Fruit fly (Drosophila melanogaster) whole organism, embryonic: ENCODE data around the gene Ppm1.

Source experiments
- B-H1 ChIP-seq: fragments of 200-800 bp; sonication (Bioruptor generic); IDR thresholded peaks from 3 replicates; pipeline ENCODE4 v1.3.6; 2022; ENCODE audit warnings: missing biosample characterization, missing genetic modification characterization
- CG10267 ChIP-seq: fragments of 200-800 bp; sonication (Bioruptor generic); optimal IDR thresholded peaks from 2 replicates; lab custom pipeline; 2018; ENCODE audit warnings: missing biosample characterization, mild to moderate bottlenecking, missing genetic modification characterization, moderate library complexity
- CG10543 ChIP-seq: fragments of 200-800 bp; sonication (Bioruptor generic); optimal IDR thresholded peaks from 3 replicates; lab custom pipeline; 2017; ENCODE audit warnings: missing biosample characterization, mild to moderate bottlenecking, missing genetic modification characterization, moderate library complexity
- CG12236 ChIP-seq: fragments of 200-800 bp; sonication (Bioruptor generic); optimal IDR thresholded peaks from 2 replicates; lab custom pipeline; 2016; ENCODE audit warnings: missing biosample characterization, missing genetic modification characterization
- CG13287 ChIP-seq: fragments of 200-800 bp; sonication (Bioruptor generic); IDR thresholded peaks from 2 replicates; pipeline ENCODE4 v1.3.6; 2022; ENCODE audit warnings: missing biosample characterization, missing genetic modification characterization; ENCODE audit not compliant: partially characterized antibody
- CG14710 ChIP-seq: fragments of 200-800 bp; sonication (Bioruptor generic); optimal IDR thresholded peaks from 3 replicates; lab custom pipeline; 2019; ENCODE audit warnings: missing biosample characterization, mild to moderate bottlenecking, missing genetic modification characterization, moderate library complexity
- CG15011 ChIP-seq: fragments of 200-800 bp; sonication (Bioruptor generic); optimal IDR thresholded peaks from 3 replicates; lab custom pipeline; 2018; ENCODE audit warnings: missing biosample characterization, mild to moderate bottlenecking, missing genetic modification characterization
- CG15696 ChIP-seq: fragments of 200-800 bp; sonication (Bioruptor generic); optimal IDR thresholded peaks from 2 replicates; lab custom pipeline; 2019; ENCODE audit warnings: missing biosample characterization, mild to moderate bottlenecking, missing genetic modification characterization, moderate library complexity
- CG17328 ChIP-seq: fragments of 200-800 bp; sonication (Bioruptor generic); IDR thresholded peaks from 2 replicates; pipeline ENCODE4 v1.3.6; 2022; ENCODE audit warnings: missing biosample characterization, missing genetic modification characterization
- CG30020 ChIP-seq: fragments of 200-800 bp; optimal IDR thresholded peaks from 2 replicates; lab custom pipeline; 2019; ENCODE audit warnings: missing biosample characterization, mild to moderate bottlenecking, missing genetic modification characterization, moderate library complexity
- CG3163 ChIP-seq: fragments of 200-800 bp; sonication (Bioruptor generic); optimal IDR thresholded peaks from 3 replicates; lab custom pipeline; 2016; ENCODE audit warnings: missing biosample characterization, missing genetic modification characterization
- CG6254 ChIP-seq: fragments of 200-800 bp; sonication (Bioruptor generic); optimal IDR thresholded peaks from 3 replicates; lab custom pipeline; 2017; ENCODE audit warnings: mild to moderate bottlenecking, missing biosample characterization, missing genetic modification reagents, missing genetic modification characterization
- CG7271 ChIP-seq: fragments of 200-800 bp; sonication (Bioruptor generic); optimal IDR thresholded peaks from 2 replicates; lab custom pipeline; 2018; ENCODE audit warnings: missing biosample characterization, mild to moderate bottlenecking, missing genetic modification characterization, moderate library complexity
- CG7357 ChIP-seq: fragments of 200-800 bp; sonication (Bioruptor generic); IDR thresholded peaks from 3 replicates; pipeline ENCODE4 v1.3.6; 2022; ENCODE audit warnings: missing biosample characterization, missing genetic modification characterization
- CG7556 ChIP-seq: fragments of 200-800 bp; sonication (Bioruptor generic); optimal IDR thresholded peaks from 2 replicates; lab custom pipeline; 2017; ENCODE audit warnings: missing biosample characterization, mild to moderate bottlenecking, missing genetic modification characterization
- CG7745 ChIP-seq: fragments of 200-800 bp; sonication (Bioruptor generic); optimal IDR thresholded peaks from 2 replicates; lab custom pipeline; 2018; ENCODE audit warnings: missing biosample characterization, mild to moderate bottlenecking, missing genetic modification characterization, moderate library complexity
- CG8281 ChIP-seq: fragments of 200-800 bp; sonication (Bioruptor generic); optimal IDR thresholded peaks from 2 replicates; lab custom pipeline; 2018; ENCODE audit warnings: missing biosample characterization, mild to moderate bottlenecking, missing genetic modification characterization, moderate library complexity
- CG8388 ChIP-seq: fragments of 200-800 bp; sonication (Bioruptor generic); optimal IDR thresholded peaks from 2 replicates; lab custom pipeline; 2019; ENCODE audit warnings: missing biosample characterization, mild to moderate bottlenecking, missing genetic modification characterization, moderate library complexity
- CG8478 ChIP-seq: fragments of >200 bp; optimal IDR thresholded peaks from 2 replicates; lab custom pipeline; 2018
- CG8765 ChIP-seq: fragments of 200-800 bp; sonication (Bioruptor generic); IDR thresholded peaks from 2 replicates; pipeline ENCODE4 v1.3.6; 2022; ENCODE audit warnings: missing biosample characterization, missing genetic modification characterization
- Camta ChIP-seq: fragments of 200-800 bp; sonication (Bioruptor generic); optimal IDR thresholded peaks from 2 replicates; lab custom pipeline; 2016; ENCODE audit warnings: missing biosample characterization, missing genetic modification characterization
- Dref ChIP-seq: fragments of 200-800 bp; sonication (Bioruptor generic); IDR thresholded peaks from 2 replicates; pipeline ENCODE4 v1.3.6; 2022; ENCODE audit warnings: missing biosample characterization, missing genetic modification characterization
- HLHmδ ChIP-seq: fragments of 200-800 bp; sonication (Bioruptor generic); optimal IDR thresholded peaks from 2 replicates; lab custom pipeline; 2018; ENCODE audit warnings: missing biosample characterization, mild to moderate bottlenecking, missing genetic modification characterization, moderate library complexity
- Hand ChIP-seq: fragments of 200-800 bp; sonication (Bioruptor generic); optimal IDR thresholded peaks from 2 replicates; lab custom pipeline; 2017; ENCODE audit warnings: mild to moderate bottlenecking, missing biosample characterization, missing genetic modification reagents, missing genetic modification characterization
- Hey ChIP-seq: fragments of 200-800 bp; sonication (Bioruptor generic); optimal IDR thresholded peaks from 3 replicates; lab custom pipeline; 2018; ENCODE audit warnings: missing biosample characterization, mild to moderate bottlenecking, missing genetic modification characterization
- Hr51 ChIP-seq, 2 experiments: fragments of 200-800 bp; sonication (Bioruptor generic); optimal IDR thresholded peaks; 2 replicates in 1 of 2; 3 replicates in 1 of 2; lab custom pipeline; 2016 to 2018; ENCODE audit warnings: missing biosample characterization in 2 of 2, missing genetic modification characterization in 2 of 2, mild to moderate bottlenecking in 1 of 2, moderate library complexity in 1 of 2
- Med ChIP-seq: fragments of 200-800 bp; sonication (Bioruptor generic); peaks from one replicate; lab custom pipeline; 2016; ENCODE audit warnings: missing biosample characterization, missing genetic modification characterization, mild to moderate bottlenecking, inconsistent platforms, moderate library complexity
- NC2α ChIP-seq: fragments of 200-800 bp; sonication (Bioruptor generic); optimal IDR thresholded peaks from 2 replicates; lab custom pipeline; 2016; ENCODE audit warnings: missing biosample characterization, missing genetic modification characterization
- Rfx ChIP-seq: fragments of 200-800 bp; sonication (Bioruptor generic); IDR thresholded peaks from 2 replicates; pipeline ENCODE4 v1.3.6; 2022; ENCODE audit warnings: missing biosample characterization, missing genetic modification characterization
- Six4 ChIP-seq: fragments of 200-800 bp; sonication (Bioruptor generic); optimal IDR thresholded peaks from 2 replicates; lab custom pipeline; 2016; ENCODE audit warnings: missing biosample characterization, missing genetic modification characterization
- Taf1 ChIP-seq: fragments of 200-800 bp; sonication (Bioruptor generic); IDR thresholded peaks from 2 replicates; pipeline ENCODE4 v1.3.6; 2022; ENCODE audit warnings: missing biosample characterization, missing genetic modification characterization
- abd-A ChIP-seq: fragments of 200-800 bp; sonication (Bioruptor generic); optimal IDR thresholded peaks from 3 replicates; lab custom pipeline; 2019; ENCODE audit warnings: missing biosample characterization, mild to moderate bottlenecking, missing genetic modification characterization, moderate library complexity
- amos ChIP-seq: fragments of 200-800 bp; sonication (Bioruptor generic); IDR thresholded peaks from 2 replicates; pipeline ENCODE4 v1.3.6; 2022; ENCODE audit warnings: missing biosample characterization, missing genetic modification characterization; ENCODE audit not compliant: partially characterized antibody
- ara ChIP-seq: fragments of 200-800 bp; sonication (Bioruptor generic); IDR thresholded peaks from 2 replicates; pipeline ENCODE4 v1.3.6; 2022; ENCODE audit warnings: missing biosample characterization, missing genetic modification characterization
- ase ChIP-seq: fragments of 200-800 bp; sonication (Bioruptor generic); IDR thresholded peaks from 3 replicates; pipeline ENCODE4 v1.3.6; 2022; ENCODE audit warnings: missing biosample characterization, missing genetic modification characterization
- bsh ChIP-seq, 2 experiments: fragments of 200-800 bp; sonication (Bioruptor generic); optimal IDR thresholded peaks; 2 replicates each; lab custom pipeline; 2017 to 2018; ENCODE audit warnings: mild to moderate bottlenecking in 2 of 2, missing biosample characterization in 2 of 2, missing genetic modification characterization in 2 of 2, moderate library complexity in 1 of 2
- cg ChIP-seq: fragments of 200-800 bp; sonication (Bioruptor generic); optimal IDR thresholded peaks from 3 replicates; lab custom pipeline; 2019; ENCODE audit warnings: missing biosample characterization, mild to moderate bottlenecking, missing genetic modification characterization, moderate library complexity
- dmrt11E ChIP-seq: fragments of 200-800 bp; sonication (Bioruptor generic); optimal IDR thresholded peaks from 3 replicates; lab custom pipeline; 2018; ENCODE audit warnings: missing biosample characterization, mild to moderate bottlenecking, missing genetic modification characterization, moderate library complexity
- fd96Cb ChIP-seq: fragments of 200-800 bp; sonication (Bioruptor generic); optimal IDR thresholded peaks from 2 replicates; lab custom pipeline; 2018; ENCODE audit warnings: missing biosample characterization, mild to moderate bottlenecking, missing genetic modification characterization, moderate library complexity
- fru ChIP-seq: fragments of >200 bp; optimal IDR thresholded peaks from 2 replicates; lab custom pipeline; 2017
- kah ChIP-seq: fragments of 200-800 bp; sonication (Bioruptor generic); optimal IDR thresholded peaks from 2 replicates; lab custom pipeline; 2018; ENCODE audit warnings: missing biosample characterization, mild to moderate bottlenecking, missing genetic modification characterization
- mam ChIP-seq: fragments of 200-800 bp; sonication (Bioruptor generic); optimal IDR thresholded peaks from 3 replicates; lab custom pipeline; 2016; ENCODE audit warnings: missing biosample characterization, missing genetic modification characterization
- nmo ChIP-seq: fragments of 200-800 bp; sonication (Bioruptor generic); optimal IDR thresholded peaks from 2 replicates; lab custom pipeline; 2018; ENCODE audit warnings: missing biosample characterization, mild to moderate bottlenecking, missing genetic modification characterization, moderate library complexity
- pho ChIP-seq: fragments of 200-800 bp; sonication (Bioruptor generic); optimal IDR thresholded peaks from 2 replicates; lab custom pipeline; 2016; ENCODE audit warnings: missing biosample characterization, missing genetic modification characterization
- psq ChIP-seq: fragments of 200-800 bp; sonication (Bioruptor generic); optimal IDR thresholded peaks from 2 replicates; lab custom pipeline; 2017; ENCODE audit warnings: missing biosample characterization, missing genetic modification characterization
- row ChIP-seq: fragments of 200-800 bp; sonication (Bioruptor generic); IDR thresholded peaks from 3 replicates; pipeline ENCODE4 v1.3.6; 2022; ENCODE audit warnings: missing biosample characterization, missing genetic modification characterization
- sens ChIP-seq: fragments of 200-800 bp; sonication (Bioruptor generic); peaks from one replicate; lab custom pipeline; 2016; ENCODE audit warnings: missing biosample characterization, missing genetic modification characterization
- seq ChIP-seq: fragments of 200-800 bp; sonication (Bioruptor generic); IDR thresholded peaks from 2 replicates; pipeline ENCODE4 v1.3.6; 2022; ENCODE audit warnings: missing biosample characterization, missing genetic modification characterization
- twi ChIP-seq: fragments of 200-800 bp; optimal IDR thresholded peaks from 2 replicates; lab custom pipeline; 2019; ENCODE audit warnings: missing biosample characterization, mild to moderate bottlenecking, missing genetic modification characterization, moderate library complexity
- unc-4 ChIP-seq: fragments of 200-800 bp; sonication (Bioruptor generic); IDR thresholded peaks from 2 replicates; pipeline ENCODE4 v1.3.6; 2022; ENCODE audit warnings: missing biosample characterization, missing genetic modification characterization; ENCODE audit not compliant: partially characterized antibody
- zf30C ChIP-seq: fragments of 200-800 bp; sonication (Bioruptor generic); optimal IDR thresholded peaks from 3 replicates; lab custom pipeline; 2018; ENCODE audit warnings: missing biosample characterization, mild to moderate bottlenecking, missing genetic modification characterization

The Ppm1 gene

dm6 chr3L:591370-591769, 10.2 kb downstream of the Ppm1 start (continued):
- peak; percentile 77 for TF ChIP-seq zf30C
- no peak for TF ChIP-seq amos (GFP tag; lab: Robert Waterston, UW)
- peak; percentile 67 for TF ChIP-seq sens (GFP tag; lab: Kevin White, UChicago)
- TF ChIP-seq CG8765: 0 out of 2 replicates have a peak, but pooled peaks have one; percentile 29
- no peak for TF ChIP-seq ase (GFP tag; lab: Robert Waterston, UW)
- peak; percentile 50 for TF ChIP-seq kah (GFP tag; lab: Kevin White, UChicago)
- peak; percentile 56 for TF ChIP-seq dmrt11E (tag; lab: Kevin White, UChicago)
- TF ChIP-seq nmo (GFP tag; lab: Kevin White, UChicago): peak; percentile 3
- peak; percentile 28; the same call in 1 of the 3 replicates for TF ChIP-seq row (GFP tag; lab: Robert Waterston, UW)
- TF ChIP-seq Hr51 (GFP tag; optimal IDR thresholded peaks at IDR 0.05; lab: Kevin White, UChicago): no peak
- TF ChIP-seq CG7556 (GFP tag; lab: Kevin White, UChicago): no peak
- TF ChIP-seq B-H1 (GFP tag; lab: Robert Waterston, UW): no peak
- no peak for TF ChIP-seq CG8478 (lab: Kevin White, UChicago)
- TF ChIP-seq CG10267 (tag; lab: Kevin White, UChicago): peak; percentile 2
- no peak for TF ChIP-seq CG15011 (GFP tag; lab: Kevin White, UChicago)
- TF ChIP-seq CG17328 (GFP tag; lab: Robert Waterston, UW): 0 out of 2 replicates have a peak, but pooled peaks have one; percentile 37
- peak; percentile 5 for TF ChIP-seq fd96Cb (tag; lab: Kevin White, UChicago)
- TF ChIP-seq CG8281 (tag; lab: Kevin White, UChicago): no peak
- TF ChIP-seq bsh (GFP tag; optimal IDR thresholded peaks at IDR 0.05; lab: Kevin White, UChicago): peak in 1 of 2 experiments; percentile 43
- no peak for TF ChIP-seq CG7357 (GFP tag; lab: Robert Waterston, UW)
- peak; percentile 5 for TF ChIP-seq CG15696 (tag; lab: Kevin White, UChicago)
- TF ChIP-seq CG14710 (tag; lab: Kevin White, UChicago): peak; percentile 14
- TF ChIP-seq CG3163 (GFP tag; lab: Kevin White, UChicago): no peak
- TF ChIP-seq Hand (GFP tag; lab: Kevin White, UChicago): no peak
- TF ChIP-seq Med (GFP tag; lab: Kevin White, UChicago): peak; percentile 42
- TF ChIP-seq NC2α: no peak
- TF ChIP-seq cg: no peak

- TF ChIP-seq twi: peak; percentile 66
- TF ChIP-seq CG30020 (tag; lab: Kevin White, UChicago): no peak
- TF ChIP-seq abd-A (tag; lab: Kevin White, UChicago): no peak
- TF ChIP-seq Rfx (GFP tag; lab: Robert Waterston, UW): no peak
- TF ChIP-seq kah (GFP tag; lab: Kevin White, UChicago): peak; percentile 99
- peak; percentile 41 for TF ChIP-seq CG10543
- no peak for TF ChIP-seq Taf1 (GFP tag; lab: Robert Waterston, UW)
- no peak for TF ChIP-seq CG8478 (lab: Kevin White, UChicago)
- no peak for TF ChIP-seq CG12236 (GFP tag; lab: Kevin White, UChicago)
- peak; percentile 82 for TF ChIP-seq HLHmδ (GFP tag; lab: Kevin White, UChicago)
- 0 out of 2 replicates have a peak, but pooled peaks have one; percentile 13 for TF ChIP-seq Dref (GFP tag; lab: Robert Waterston, UW)
- TF ChIP-seq CG8388 (GFP tag; lab: Kevin White, UChicago): no peak
- TF ChIP-seq psq (GFP tag; lab: Kevin White, UChicago): no peak
- TF ChIP-seq CG7271: no peak
- peak; percentile 36; the same call in 1 of the 2 replicates for TF ChIP-seq ara (GFP tag; lab: Robert Waterston, UW)
- no peak for TF ChIP-seq Camta (GFP tag; lab: Kevin White, UChicago)
- no peak for TF ChIP-seq fru (lab: Kevin White, UChicago)
- TF ChIP-seq pho (GFP tag; lab: Kevin White, UChicago): no peak
- TF ChIP-seq CG7745: no peak
- no peak for TF ChIP-seq unc-4 (GFP tag; lab: Robert Waterston, UW)
- no peak for TF ChIP-seq seq (GFP tag; lab: Robert Waterston, UW)
- TF ChIP-seq CG13287 (GFP tag; lab: Robert Waterston, UW): no peak
- TF ChIP-seq Hey (tag; lab: Kevin White, UChicago): no peak
- no peak for TF ChIP-seq CG6254
- no peak for TF ChIP-seq mam (GFP tag; lab: Kevin White, UChicago)
- TF ChIP-seq Six4 (GFP tag; lab: Kevin White, UChicago): no peak
These were observed 11.1 kb downstream of the Ppm1 start for dm6 chr3L:592251-592650.
